Worm (Caenorhabditis elegans) whole organism, young adult: ENCODE results near the gene srsx-6.

Experiments
- C06A6.2 ChIP-seq: fragments of 200-800 bp; sonication (Bioruptor generic); conservative IDR thresholded peaks from 2 replicates; pipeline ENCODE4 v1.3.6; 2022; ENCODE audit warnings: missing genetic modification characterization, missing compliant biosample characterization
- F22D6.2 ChIP-seq: sonication (generic microtip); optimal IDR thresholded peaks from 2 replicates; lab custom pipeline; 2016; ENCODE audit warnings: mild to moderate bottlenecking, missing genetic modification characterization, missing compliant biosample characterization
- ceh-100 ChIP-seq: fragments of 200-800 bp; sonication (Bioruptor generic); IDR thresholded peaks from 2 replicates; pipeline ENCODE4 v1.3.6; 2022; ENCODE audit warnings: missing genetic modification reagents, missing genetic modification characterization, missing compliant biosample characterization
- egl-44 ChIP-seq: fragments of 200-800 bp; sonication (Bioruptor generic); IDR thresholded peaks from 2 replicates; pipeline ENCODE4 v1.3.6; 2022; ENCODE audit warnings: missing genetic modification reagents, missing genetic modification characterization, missing compliant biosample characterization
- let-526 ChIP-seq: fragments of 200-800 bp; sonication (Bioruptor generic); IDR thresholded peaks from 2 replicates; pipeline ENCODE4 v1.3.6; 2022; ENCODE audit warnings: missing genetic modification reagents, missing genetic modification characterization, missing compliant biosample characterization
- let-607 ChIP-seq, 2 experiments: fragments of 200-800 bp in 1 of 2; sonication (Bioruptor generic) in 1 of 2; sonication (generic microtip) in 1 of 2; optimal IDR thresholded peaks; 2 replicates each; lab custom pipeline; 2016 to 2018; ENCODE audit warnings: mild to moderate bottlenecking in 2 of 2, missing compliant biosample characterization in 2 of 2, missing genetic modification characterization in 2 of 2, moderate library complexity in 2 of 2, missing genotype in 1 of 2
- pbrm-1 ChIP-seq: fragments of 200-800 bp; sonication (Bioruptor generic); IDR thresholded peaks from 2 replicates; pipeline ENCODE4 v1.3.6; 2022; ENCODE audit warnings: missing genetic modification reagents, missing genetic modification characterization, missing compliant biosample characterization
- pha-4 ChIP-seq: fragments of 150-350 bp; sonication (generic microtip); optimal IDR thresholded peaks from 2 replicates; lab custom pipeline; 2014; ENCODE audit warnings: missing biosample characterization, missing genetic modification reagents, missing genetic modification characterization
- sdz-38 ChIP-seq: sonication (generic microtip); optimal IDR thresholded peaks from 2 replicates; lab custom pipeline; 2016; ENCODE audit warnings: missing genotype, missing genetic modification characterization, missing compliant biosample characterization

DNA sequence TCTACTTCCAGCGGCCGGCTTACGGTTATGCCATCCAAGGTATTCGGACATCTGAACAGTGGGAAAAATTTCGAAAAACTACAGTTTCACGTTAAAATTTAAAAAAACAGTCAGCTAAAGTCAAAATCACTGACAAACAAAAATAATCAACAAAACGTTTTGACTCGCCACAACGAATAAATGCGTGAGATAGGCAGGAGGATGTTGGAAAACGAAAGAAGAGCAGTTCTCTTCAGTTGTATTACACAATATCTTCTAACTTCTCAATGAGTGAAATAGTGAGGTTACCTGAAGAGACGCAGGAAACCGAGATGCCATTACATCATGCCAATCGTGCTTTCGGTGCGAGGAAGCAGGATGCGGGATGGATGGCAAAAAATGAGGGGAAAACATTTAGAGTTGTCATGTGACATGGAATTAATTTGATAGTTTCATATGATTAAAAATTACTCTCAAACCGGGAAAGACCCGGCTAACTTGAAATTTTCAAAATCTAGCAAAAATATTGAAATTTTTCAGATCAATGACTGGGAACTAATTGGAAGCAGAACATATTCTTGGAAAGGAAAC, 33.0 kb upstream of the srsx-6 start, which contains the start of gene F40A3.6:
- no peak for TF ChIP-seq pha-4 (tag; lab: Kevin White, UChicago)
- TF ChIP-seq C06A6.2, result no peak
- no peak for TF ChIP-seq sdz-38 (tag; lab: Kevin White, UChicago)
- no peak for TF ChIP-seq pbrm-1 (GFP tag; lab: Robert Waterston, UW)
- no peak for TF ChIP-seq ceh-100 (GFP tag; lab: Robert Waterston, UW)
- TF ChIP-seq let-526, result no peak
- no peak for TF ChIP-seq let-607 (tag; optimal IDR thresholded peaks at IDR 0.05; lab: Kevin White, UChicago)
- TF ChIP-seq egl-44 (GFP tag; lab: Robert Waterston, UW), result no peak
- TF ChIP-seq F22D6.2 (tag; lab: Kevin White, UChicago), result no peak
